Worm (Caenorhabditis elegans) whole organism, L1 larva: ENCODE measurements around the gene sel-1.
A peak's percentile ranks its signal among the peaks of the same experiment; 100 is the strongest.

Experiments used
- F16B12.6 ChIP-seq: fragments of 150-350 bp; optimal IDR thresholded peaks from 2 replicates; lab custom pipeline; 2014; ENCODE audit warnings: missing biosample characterization, missing genetic modification characterization
- Y116A8C.19 ChIP-seq: sonication (generic microtip); optimal IDR thresholded peaks from 2 replicates; lab custom pipeline; 2016; ENCODE audit warnings: missing compliant biosample characterization, missing genetic modification characterization, borderline replicate concordance
- ceh-82 ChIP-seq, 3 experiments: fragments of 150-350 bp in 1 of 3; sonication (generic microtip) in 2 of 3; optimal IDR thresholded peaks; 2 replicates each; lab custom pipeline; 2014 to 2017; ENCODE audit warnings: missing biosample characterization in 3 of 3, missing genetic modification characterization in 3 of 3
- ces-1 ChIP-seq: fragments of 150-350 bp; optimal IDR thresholded peaks from 2 replicates; lab custom pipeline; 2014; ENCODE audit warnings: missing biosample characterization, missing genetic modification reagents, missing genetic modification characterization
- dsc-1 ChIP-seq: sonication (generic microtip); optimal IDR thresholded peaks from 2 replicates; lab custom pipeline; 2016; ENCODE audit warnings: mild to moderate bottlenecking, missing genetic modification characterization, missing compliant biosample characterization
- efl-1 ChIP-seq, 4 experiments: fragments of 150-350 bp; optimal IDR thresholded peaks in 3 of 4; peaks in 1 of 4; 1 replicate in 1 of 4; 2 replicates in 3 of 4; lab custom pipeline; 2014; ENCODE audit warnings: missing biosample characterization in 2 of 4, missing genetic modification characterization in 2 of 4, missing genetic modification reagents in 2 of 4
- efl-3 ChIP-seq: fragments of 200-800 bp; sonication (Bioruptor generic); optimal IDR thresholded peaks from 2 replicates; lab custom pipeline; 2018; ENCODE audit warnings: mild to moderate bottlenecking, missing genetic modification characterization, missing compliant biosample characterization
- egl-13 ChIP-seq: sonication (generic microtip); optimal IDR thresholded peaks from 2 replicates; lab custom pipeline; 2016; ENCODE audit warnings: missing genotype, missing genetic modification reagents, missing genetic modification characterization, missing compliant biosample characterization
- elt-2 ChIP-seq: sonication (generic microtip); optimal IDR thresholded peaks from 2 replicates; lab custom pipeline; 2016; ENCODE audit warnings: missing genetic modification characterization, mild to moderate bottlenecking, inconsistent platforms, missing compliant biosample characterization, missing genetic modification reagents
- ets-5 ChIP-seq: fragments of 200-800 bp; sonication (Bioruptor generic); IDR thresholded peaks from 2 replicates; pipeline ENCODE4 v1.3.6; 2022; ENCODE audit warnings: missing genetic modification characterization, missing compliant biosample characterization
- fkh-10 ChIP-seq: sonication (generic microtip); optimal IDR thresholded peaks from 2 replicates; lab custom pipeline; 2017; ENCODE audit warnings: missing biosample characterization, missing genetic modification reagents, missing genetic modification characterization
- fkh-4 ChIP-seq: sonication (generic microtip); optimal IDR thresholded peaks from 2 replicates; lab custom pipeline; 2016; ENCODE audit warnings: missing compliant biosample characterization, missing genetic modification characterization, borderline replicate concordance
- fkh-8 ChIP-seq: sonication (generic microtip); optimal IDR thresholded peaks from 2 replicates; lab custom pipeline; 2016; ENCODE audit warnings: mild to moderate bottlenecking, missing genetic modification characterization, missing compliant biosample characterization
- fos-1 ChIP-seq: fragments of 150-350 bp; optimal IDR thresholded peaks from 2 replicates; lab custom pipeline; 2014; ENCODE audit warnings: missing biosample characterization, missing genetic modification characterization
- grh-1 ChIP-seq: fragments of 200-800 bp; sonication (Bioruptor generic); IDR thresholded peaks from 2 replicates; pipeline ENCODE4 v1.3.6; 2022; ENCODE audit warnings: missing genetic modification reagents, missing genetic modification characterization, missing compliant biosample characterization
- hlh-17 ChIP-seq: fragments of 200-800 bp; sonication (Bioruptor generic); optimal IDR thresholded peaks from 2 replicates; lab custom pipeline; 2018; ENCODE audit warnings: missing genetic modification characterization, mild to moderate bottlenecking, missing compliant biosample characterization, moderate library complexity, borderline replicate concordance
- lin-14 ChIP-seq: fragments of 200-800 bp; sonication (Bioruptor generic); optimal IDR thresholded peaks from 2 replicates; lab custom pipeline; 2018; ENCODE audit warnings: mild to moderate bottlenecking, missing genetic modification characterization, moderate library complexity, missing compliant biosample characterization
- lin-39 ChIP-seq: fragments of 150-350 bp; optimal IDR thresholded peaks from 2 replicates; lab custom pipeline; 2014; ENCODE audit warnings: missing biosample characterization, missing genetic modification reagents, missing genetic modification characterization
- mdl-1 ChIP-seq, 2 experiments: fragments of 150-350 bp; optimal IDR thresholded peaks; 2 replicates each; lab custom pipeline; 2014 to 2017; ENCODE audit warnings: missing biosample characterization in 2 of 2, missing genetic modification characterization in 2 of 2, inconsistent platforms in 1 of 2
- mep-1 ChIP-seq: fragments of 150-350 bp; optimal IDR thresholded peaks from 2 replicates; lab custom pipeline; 2014; ENCODE audit warnings: missing biosample characterization, missing genetic modification characterization
- nhr-11 ChIP-seq: fragments of 150-350 bp; optimal IDR thresholded peaks from 2 replicates; lab custom pipeline; 2014; ENCODE audit warnings: missing biosample characterization, missing genetic modification characterization
- nhr-12 ChIP-seq: sonication (generic microtip); optimal IDR thresholded peaks from 2 replicates; lab custom pipeline; 2017; ENCODE audit warnings: missing biosample characterization, missing genetic modification characterization
- nhr-20 ChIP-seq: sonication (generic microtip); optimal IDR thresholded peaks from 2 replicates; lab custom pipeline; 2016; ENCODE audit warnings: mild to moderate bottlenecking, missing genetic modification characterization, missing compliant biosample characterization
- nhr-237 ChIP-seq: fragments of 150-350 bp; optimal IDR thresholded peaks from 2 replicates; lab custom pipeline; 2014; ENCODE audit warnings: missing biosample characterization, missing genetic modification characterization
- nhr-47 ChIP-seq: sonication (generic microtip); optimal IDR thresholded peaks from 2 replicates; lab custom pipeline; 2016; ENCODE audit warnings: mild to moderate bottlenecking, missing genetic modification characterization, moderate library complexity, missing compliant biosample characterization
- nhr-71 ChIP-seq: sonication (generic microtip); optimal IDR thresholded peaks from 2 replicates; lab custom pipeline; 2016; ENCODE audit warnings: mild to moderate bottlenecking, missing genetic modification characterization, moderate library complexity, missing compliant biosample characterization
- nhr-84 ChIP-seq: sonication (generic microtip); optimal IDR thresholded peaks from 2 replicates; lab custom pipeline; 2017; ENCODE audit warnings: missing biosample characterization, missing genetic modification characterization
- nhr-85 ChIP-seq: sonication (generic microtip); peaks from one replicate; lab custom pipeline; 2016; ENCODE audit warnings: missing genetic modification characterization, inconsistent platforms, missing compliant biosample characterization
- nhr-90 ChIP-seq: sonication (generic microtip); optimal IDR thresholded peaks from 2 replicates; lab custom pipeline; 2016; ENCODE audit warnings: mild to moderate bottlenecking, missing genetic modification characterization, missing compliant biosample characterization; ENCODE audit not compliant: poor library complexity
- pax-3 ChIP-seq: fragments of 200-800 bp; sonication (Bioruptor generic); optimal IDR thresholded peaks from 2 replicates; lab custom pipeline; 2018; ENCODE audit warnings: mild to moderate bottlenecking, missing genetic modification characterization, moderate library complexity, missing compliant biosample characterization
- pqm-1 ChIP-seq: sonication (generic microtip); optimal IDR thresholded peaks from 3 replicates; lab custom pipeline; 2017; ENCODE audit warnings: missing biosample characterization, missing genetic modification characterization
- rnt-1 ChIP-seq: sonication (generic microtip); optimal IDR thresholded peaks from 2 replicates; lab custom pipeline; 2016; ENCODE audit warnings: mild to moderate bottlenecking, missing genetic modification characterization, moderate library complexity, missing compliant biosample characterization
- skn-1 ChIP-seq: fragments of 150-350 bp; optimal IDR thresholded peaks from 2 replicates; lab custom pipeline; 2014; ENCODE audit warnings: missing biosample characterization, missing genetic modification characterization
- snu-23 ChIP-seq: sonication (generic microtip); optimal IDR thresholded peaks from 2 replicates; lab custom pipeline; 2016; ENCODE audit warnings: missing genetic modification characterization, missing compliant biosample characterization
- swsn-7 ChIP-seq: sonication (generic microtip); optimal IDR thresholded peaks from 2 replicates; lab custom pipeline; 2016; ENCODE audit warnings: missing genetic modification characterization, missing compliant biosample characterization
- unc-130 ChIP-seq: fragments of 150-350 bp; optimal IDR thresholded peaks from 2 replicates; lab custom pipeline; 2017; ENCODE audit warnings: missing biosample characterization, missing genetic modification characterization, inconsistent platforms
- unc-30 ChIP-seq: sonication (generic microtip); optimal IDR thresholded peaks from 2 replicates; lab custom pipeline; 2017; ENCODE audit warnings: missing biosample characterization, missing genetic modification characterization
- unc-62 ChIP-seq: fragments of 150-350 bp; optimal IDR thresholded peaks from 2 replicates; lab custom pipeline; 2014; ENCODE audit warnings: missing biosample characterization, missing genetic modification reagents, missing genetic modification characterization
- unc-98 ChIP-seq: fragments of 200-800 bp; sonication (Bioruptor generic); IDR thresholded peaks from 2 replicates; pipeline ENCODE4 v1.3.6; 2022; ENCODE audit warnings: missing genetic modification characterization, missing compliant biosample characterization
- vab-15 ChIP-seq: sonication (generic microtip); optimal IDR thresholded peaks from 2 replicates; lab custom pipeline; 2017; ENCODE audit warnings: missing genotype, mild to moderate bottlenecking, missing genetic modification characterization, missing compliant biosample characterization
- zag-1 ChIP-seq: fragments of 150-350 bp; optimal IDR thresholded peaks from 2 replicates; lab custom pipeline; 2014; ENCODE audit warnings: missing biosample characterization, missing genetic modification characterization
- ztf-11 ChIP-seq, 2 experiments: sonication (generic microtip); optimal IDR thresholded peaks; 2 replicates each; lab custom pipeline; 2016 to 2017; ENCODE audit warnings: missing genetic modification characterization in 2 of 2, missing biosample characterization in 1 of 2, missing compliant biosample characterization in 1 of 2
- ztf-4 ChIP-seq: fragments of 150-350 bp; optimal IDR thresholded peaks from 2 replicates; lab custom pipeline; 2014; ENCODE audit warnings: missing biosample characterization, missing genetic modification characterization

Gene sel-1

DNA sequence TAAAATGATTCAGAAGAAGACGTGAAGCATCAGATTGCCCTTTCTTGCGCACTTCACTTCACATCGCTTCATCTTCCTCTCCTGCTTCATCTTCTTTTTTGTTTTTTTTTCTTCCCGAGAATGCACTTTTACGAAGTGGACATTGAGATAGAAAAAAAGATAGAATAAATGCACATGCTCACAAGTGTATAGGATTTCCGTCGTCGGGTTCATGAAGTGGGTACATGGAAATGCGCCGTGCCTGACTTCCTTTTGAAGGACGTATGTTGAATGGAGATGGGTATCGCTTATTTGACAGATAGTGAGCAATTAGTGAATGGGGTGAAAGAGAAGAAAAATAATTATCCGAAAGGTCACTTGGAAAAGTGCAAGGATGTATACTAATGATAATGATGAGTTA lies 30.4 kb upstream of the sel-1 start (continued):
- TF ChIP-seq swsn-7 (peak; percentile 18), nhr-85 (no peak), ztf-4 (tag; lab: Kevin White, UChicago) (no peak), grh-1 (no peak), fkh-10 (peak; percentile 94), lin-39 (no peak), nhr-90 (no peak), zag-1 (tag; lab: Kevin White, UChicago) (no peak), ceh-82 (tag; optimal IDR thresholded peaks at IDR 0.05; lab: Kevin White, UChicago) (peak in 1 of 3 experiments; percentile 25), mdl-1 (tag; optimal IDR thresholded peaks at IDR 0.05; lab: Kevin White, UChicago) (no peak), rnt-1 (tag; lab: Kevin White, UChicago) (no peak), ztf-11 (tag; optimal IDR thresholded peaks at IDR 0.05; lab: Kevin White, UChicago) (no peak), unc-30 (no peak), fos-1 (no peak), unc-62 (GFP tag; lab: Kevin White, UChicago) (no peak), vab-15 (no peak), unc-98 (GFP tag; lab: Robert Waterston, UW) (no peak), hlh-17 (no peak), efl-3 (GFP tag; lab: Kevin White, UChicago) (no peak), snu-23 (GFP tag; lab: Kevin White, UChicago) (no peak), efl-1 (optimal IDR thresholded peaks at IDR 0.05; lab: Kevin White, UChicago) (no peak), efl-1 (GFP tag; optimal IDR thresholded peaks at IDR 0.05 in 1 of 2; lab: Kevin White, UChicago) (peak in 1 of 2 experiments; percentile 87), ces-1 (GFP tag; lab: Kevin White, UChicago) (no peak), ets-5 (GFP tag; lab: Robert Waterston, UW) (no peak), nhr-237 (tag; lab: Kevin White, UChicago) (no peak), F16B12.6 (tag; lab: Kevin White, UChicago) (no peak), nhr-84 (tag; lab: Kevin White, UChicago) (no peak), fkh-8 (peak; percentile 16), egl-13 (tag; lab: Kevin White, UChicago) (peak; percentile 62), Y116A8C.19 (no peak)
- TF ChIP-seq, all 84 proteins: peak for 14

DNA sequence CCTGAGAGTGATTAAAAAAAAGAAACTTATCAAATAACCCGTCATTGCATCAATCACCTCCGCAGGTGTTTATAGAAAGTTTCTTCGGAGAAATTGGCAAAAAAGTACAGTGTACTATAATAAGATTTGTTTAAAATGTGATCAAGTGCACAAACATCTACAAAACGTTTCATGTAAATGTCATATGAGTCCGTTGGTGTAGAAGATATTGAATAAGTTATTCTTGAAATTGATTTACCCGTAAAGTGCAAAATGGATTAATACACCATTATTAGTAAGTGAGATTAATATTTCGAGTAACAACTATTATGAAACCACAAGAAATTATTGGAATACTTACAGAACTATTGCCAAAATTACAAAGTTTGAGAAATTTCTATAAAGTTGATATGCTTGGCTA lies 29.4 kb upstream of the sel-1 start:
- TF ChIP-seq pax-3 (tag; lab: Kevin White, UChicago): peak; percentile 14
- TF ChIP-seq nhr-71 (tag; lab: Kevin White, UChicago): peak; percentile 69
- no peak for TF ChIP-seq nhr-12 (tag; lab: Kevin White, UChicago)
- no peak for TF ChIP-seq pqm-1 (tag; lab: Kevin White, UChicago)
- TF ChIP-seq unc-130 (tag; lab: Kevin White, UChicago): no peak
- peak; percentile 48 for TF ChIP-seq nhr-11 (tag; lab: Kevin White, UChicago)
- TF ChIP-seq lin-14 (GFP tag; lab: Kevin White, UChicago): peak; percentile 46
- peak; percentile 31 for TF ChIP-seq nhr-20
- peak; percentile 77 for TF ChIP-seq fkh-8
- peak; percentile 36 for TF ChIP-seq dsc-1 (tag; lab: Kevin White, UChicago)
- no peak for TF ChIP-seq fkh-4 (tag; lab: Kevin White, UChicago)
- peak; percentile 65 for TF ChIP-seq nhr-47 (tag; lab: Kevin White, UChicago)

ce11 chrV:12532369-12532768 lies 28.2 kb upstream of the sel-1 start:
- TF ChIP-seq skn-1 (tag; lab: Kevin White, UChicago) (no peak), elt-2 (tag; lab: Kevin White, UChicago) (peak; percentile 57), efl-1 (optimal IDR thresholded peaks at IDR 0.05; lab: Kevin White, UChicago) (no peak), efl-1 (GFP tag; optimal IDR thresholded peaks at IDR 0.05 in 1 of 2; lab: Kevin White, UChicago) (no peak), mep-1 (tag; lab: Kevin White, UChicago) (no peak)
